Fruit fly (Drosophila melanogaster): Measurements from ENCODE around the gene fz2.

Gene fz2

DNA sequence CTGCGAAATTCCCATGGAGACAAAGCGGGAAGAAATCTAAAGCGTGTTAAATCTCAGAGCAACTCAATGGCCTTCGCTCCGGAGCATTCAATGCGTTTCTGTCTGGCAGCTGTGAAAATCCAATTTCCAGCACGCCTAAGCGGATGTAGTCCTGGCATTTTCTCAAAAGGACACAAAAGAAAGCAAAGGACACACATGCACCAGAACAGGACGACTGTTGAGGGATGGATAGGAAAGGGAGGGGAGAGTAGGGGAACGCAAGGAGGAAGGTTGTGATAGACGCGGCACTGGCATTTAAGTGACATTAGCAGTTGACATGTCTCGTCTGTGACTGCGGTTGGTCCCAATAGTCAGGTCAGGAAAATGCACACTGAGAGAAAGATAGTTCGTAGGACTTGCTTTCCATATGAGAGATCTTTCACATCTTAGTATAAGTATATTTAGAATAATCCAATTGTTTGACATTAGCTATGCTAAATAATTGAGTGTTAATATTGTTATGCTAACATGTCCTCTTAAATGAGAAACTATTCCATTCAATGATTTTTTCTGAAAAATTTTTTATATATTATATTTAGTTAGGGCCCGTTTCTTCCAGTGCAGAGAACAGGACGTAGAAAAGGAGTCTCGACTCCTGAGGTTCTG is 55.9 kb downstream of the fz2 start (continued):
- TF ChIP-seq bcd (GFP tag; optimal IDR thresholded peaks at IDR 0.05) (no peak), al (GFP tag; IDR thresholded peaks at IDR 0.05) (no peak), CG4404 (GFP tag; IDR thresholded peaks at IDR 0.05) (peak; percentile 86), z (GFP tag; IDR thresholded peaks at IDR 0.05) (no peak), Gsc (GFP tag; IDR thresholded peaks at IDR 0.05) (no peak), Mes4 (GFP tag; optimal IDR thresholded peaks at IDR 0.05) (no peak), ash1 (GFP tag; optimal IDR thresholded peaks at IDR 0.05) (no peak), CG4360 (GFP tag; IDR thresholded peaks at IDR 0.05) (no peak), CkIIα-i1 (GFP tag; IDR thresholded peaks at IDR 0.05) (no peak), Rfx (GFP tag; IDR thresholded peaks at IDR 0.05) (no peak), CG4617 (GFP tag; optimal IDR thresholded peaks at IDR 0.05; ENCODE audit: borderline replicate concordance) (no peak), CG9817 (tag; optimal IDR thresholded peaks at IDR 0.05) (no peak), en (GFP tag; optimal IDR thresholded peaks at IDR 0.05) (no peak), ranshi (GFP tag; IDR thresholded peaks at IDR 0.05) (no peak), CG15514 (GFP tag; optimal IDR thresholded peaks at IDR 0.05) (no peak), sima (GFP tag; optimal IDR thresholded peaks at IDR 0.05) (no peak), CG8924 (tag; optimal IDR thresholded peaks at IDR 0.05) (peak; percentile 73), CG1024 (GFP tag; IDR thresholded peaks at IDR 0.05) (no peak), gsb (GFP tag; IDR thresholded peaks at IDR 0.05) (no peak), Taf1 (GFP tag; IDR thresholded peaks at IDR 0.05) (no peak), CG34224 (GFP tag; IDR thresholded peaks at IDR 0.05; ENCODE audit: partially characterized antibody) (no peak), B-H1 (GFP tag; IDR thresholded peaks at IDR 0.05) (no peak), CG14441 (GFP tag; IDR thresholded peaks at IDR 0.05) (no peak), YL-1 (GFP tag; optimal IDR thresholded peaks at IDR 0.05) (no peak), CG11456 (GFP tag; IDR thresholded peaks at IDR 0.05) (no peak), eyg (GFP tag; optimal IDR thresholded peaks at IDR 0.05) (no peak), Atf6 (GFP tag; IDR thresholded peaks at IDR 0.05) (no peak), Bdp1 (GFP tag; optimal IDR thresholded peaks at IDR 0.05) (no peak), peb (GFP tag; IDR thresholded peaks at IDR 0.05) (no peak), Doc3 (GFP tag; IDR thresholded peaks at IDR 0.05; ENCODE audit: partially characterized antibody) (no peak), ERR (GFP tag; optimal IDR thresholded peaks at IDR 0.05) (no peak), CG6272 (GFP tag; IDR thresholded peaks at IDR 0.05) (no peak), dmrt99B (tag; optimal IDR thresholded peaks at IDR 0.05) (no peak), disco-r (GFP tag; optimal IDR thresholded peaks at IDR 0.05) (no peak), CG4282 (GFP tag; optimal IDR thresholded peaks at IDR 0.05) (no peak), phol (tag; optimal IDR thresholded peaks at IDR 0.05) (peak; percentile 45), D19A (tag; optimal IDR thresholded peaks at IDR 0.05) (peak; percentile 24), CG11247 (GFP tag; IDR thresholded peaks at IDR 0.05) (no peak), abd-A (tag; optimal IDR thresholded peaks at IDR 0.05) (no peak), CG15011 (GFP tag; optimal IDR thresholded peaks at IDR 0.05) (no peak), sim (GFP tag; IDR thresholded peaks at IDR 0.05) (no peak), CG1603 (tag; optimal IDR thresholded peaks at IDR 0.05) (no peak), unc-4 (GFP tag; IDR thresholded peaks at IDR 0.05; ENCODE audit: partially characterized antibody) (no peak), CG12769 (tag; optimal IDR thresholded peaks at IDR 0.05) (no peak), CHES-1-like (GFP tag; optimal IDR thresholded peaks at IDR 0.05) (no peak), CG15601 (tag; optimal IDR thresholded peaks at IDR 0.05) (no peak), salm (tag; optimal IDR thresholded peaks at IDR 0.05) (no peak), vnd (GFP tag; IDR thresholded peaks at IDR 0.05; ENCODE audit: partially characterized antibody) (no peak), dati (GFP tag; IDR thresholded peaks at IDR 0.05) (no peak), CG7987 (GFP tag; optimal IDR thresholded peaks at IDR 0.05) (no peak), stwl (tag; optimal IDR thresholded peaks at IDR 0.05) (peak; percentile 18), tgo (GFP tag; IDR thresholded peaks at IDR 0.05) (no peak)
